Fruit fly (Drosophila melanogaster) whole organism, embryonic: ENCODE results near the gene CG17111.

Experiments
- CG13123 ChIP-seq: fragments of 200-800 bp; sonication (Bioruptor generic); optimal IDR thresholded peaks from 2 replicates; lab custom pipeline; 2016; ENCODE audit warnings: missing biosample characterization, missing genetic modification characterization
- CG15514 ChIP-seq: fragments of 200-800 bp; sonication (Bioruptor generic); optimal IDR thresholded peaks from 3 replicates; lab custom pipeline; 2017; ENCODE audit warnings: missing biosample characterization, missing genetic modification characterization, mild to moderate bottlenecking, moderate library complexity, missing genetic modification reagents
- E2f2 ChIP-seq: fragments of 200-800 bp; sonication (Bioruptor generic); IDR thresholded peaks from 2 replicates; pipeline ENCODE4 v1.3.6; 2022; ENCODE audit warnings: missing biosample characterization, missing genetic modification characterization
- corto ChIP-seq: fragments of 200-800 bp; sonication (Bioruptor generic); optimal IDR thresholded peaks from 2 replicates; lab custom pipeline; 2016; ENCODE audit warnings: missing biosample characterization, mild to moderate bottlenecking, missing genetic modification characterization, moderate library complexity
- sens ChIP-seq: fragments of 200-800 bp; sonication (Bioruptor generic); peaks from one replicate; lab custom pipeline; 2016; ENCODE audit warnings: missing biosample characterization, missing genetic modification characterization
- unpg ChIP-seq: fragments of 200-800 bp; sonication (Bioruptor generic); optimal IDR thresholded peaks from 3 replicates; lab custom pipeline; 2018; ENCODE audit warnings: missing biosample characterization, mild to moderate bottlenecking, missing genetic modification characterization, moderate library complexity

The CG17111 gene

dm6 chr3R:23013482-23013881 lies 53.6 kb downstream of the CG17111 start (continued):
- TF ChIP-seq E2f2 (GFP tag; lab: Robert Waterston, UW) (no peak), CG13123 (GFP tag; lab: Kevin White, UChicago) (no peak), sens (GFP tag; lab: Kevin White, UChicago) (peak; percentile 72), CG15514 (GFP tag; lab: Kevin White, UChicago) (no peak), unpg (GFP tag; lab: Kevin White, UChicago) (peak; percentile 29), corto (no peak)
